Worm (Caenorhabditis elegans) whole organism, mixed stage, embryonic: ENCODE measurements around the gene nxf-1.
A peak's percentile ranks its signal among the peaks of the same experiment; 100 is the strongest.

Experiments
- M03D4.4 ChIP-seq: sonication (generic microtip); optimal IDR thresholded peaks from 2 replicates; lab custom pipeline; 2017; ENCODE audit warnings: mild to moderate bottlenecking, missing genetic modification characterization, missing compliant biosample characterization
- blmp-1 ChIP-seq: fragments of 150-350 bp; optimal IDR thresholded peaks from 2 replicates; lab custom pipeline; 2014; ENCODE audit warnings: missing biosample characterization, missing genetic modification characterization
- ceh-39 ChIP-seq: fragments of 150-350 bp; optimal IDR thresholded peaks from 2 replicates; lab custom pipeline; 2014; ENCODE audit warnings: missing biosample characterization, missing genetic modification characterization
- ceh-43 ChIP-seq: fragments of 200-800 bp; sonication (Bioruptor generic); optimal IDR thresholded peaks from 2 replicates; lab custom pipeline; 2018; ENCODE audit warnings: mild to moderate bottlenecking, missing genetic modification characterization, moderate library complexity, missing compliant biosample characterization
- ceh-83 ChIP-seq: fragments of 200-800 bp; sonication (Bioruptor generic); optimal IDR thresholded peaks from 2 replicates; lab custom pipeline; 2018; ENCODE audit warnings: mild to moderate bottlenecking, missing genetic modification characterization, missing compliant biosample characterization
- ces-1 ChIP-seq: fragments of 150-350 bp; optimal IDR thresholded peaks from 2 replicates; lab custom pipeline; 2014; ENCODE audit warnings: missing biosample characterization, missing genetic modification reagents, missing genetic modification characterization
- cnd-1 ChIP-seq: fragments of 200-800 bp; sonication (Bioruptor generic); optimal IDR thresholded peaks from 2 replicates; lab custom pipeline; 2018; ENCODE audit warnings: mild to moderate bottlenecking, missing genetic modification characterization, missing compliant biosample characterization
- drap-1 ChIP-seq: fragments of 200-800 bp; sonication (Bioruptor generic); optimal IDR thresholded peaks from 3 replicates; lab custom pipeline; 2018; ENCODE audit warnings: mild to moderate bottlenecking, missing genetic modification characterization, missing compliant biosample characterization
- flh-1 ChIP-seq: fragments of 200-800 bp; sonication (Bioruptor generic); optimal IDR thresholded peaks from 2 replicates; lab custom pipeline; 2018; ENCODE audit warnings: mild to moderate bottlenecking, missing genetic modification characterization, moderate library complexity, missing compliant biosample characterization
- ham-2 ChIP-seq: fragments of 200-800 bp; sonication (Bioruptor generic); optimal IDR thresholded peaks from 2 replicates; lab custom pipeline; 2018; ENCODE audit warnings: mild to moderate bottlenecking, missing genetic modification characterization, missing compliant biosample characterization
- lin-32 ChIP-seq: fragments of 200-800 bp; sonication (Bioruptor generic); optimal IDR thresholded peaks from 2 replicates; lab custom pipeline; 2018; ENCODE audit warnings: mild to moderate bottlenecking, missing genetic modification characterization, missing compliant biosample characterization
- lsy-2 ChIP-seq: fragments of 150-350 bp; optimal IDR thresholded peaks from 2 replicates; lab custom pipeline; 2014; ENCODE audit warnings: missing biosample characterization, missing genetic modification characterization
- mab-5 ChIP-seq: fragments of 150-350 bp; optimal IDR thresholded peaks from 2 replicates; lab custom pipeline; 2014; ENCODE audit warnings: missing biosample characterization, missing genetic modification characterization
- mls-2 ChIP-seq: sonication (generic microtip); optimal IDR thresholded peaks from 2 replicates; lab custom pipeline; 2016; ENCODE audit warnings: mild to moderate bottlenecking, missing genetic modification characterization, moderate library complexity, missing compliant biosample characterization
- nhr-12 ChIP-seq: fragments of 150-350 bp; optimal IDR thresholded peaks from 2 replicates; lab custom pipeline; 2014; ENCODE audit warnings: missing biosample characterization, missing genetic modification characterization
- nhr-2 ChIP-seq: fragments of 150-350 bp; optimal IDR thresholded peaks from 2 replicates; lab custom pipeline; 2014; ENCODE audit warnings: missing biosample characterization, missing genetic modification characterization
- nhr-237 ChIP-seq: fragments of 150-350 bp; optimal IDR thresholded peaks from 2 replicates; lab custom pipeline; 2014; ENCODE audit warnings: missing biosample characterization, missing genetic modification characterization
- nhr-76 ChIP-seq: sonication (generic microtip); optimal IDR thresholded peaks from 2 replicates; lab custom pipeline; 2017; ENCODE audit warnings: missing biosample characterization, missing genetic modification characterization
- pha-4 ChIP-seq: fragments of 150-350 bp; optimal IDR thresholded peaks from 2 replicates; lab custom pipeline; 2018; ENCODE audit warnings: missing biosample characterization, missing genetic modification reagents, missing genetic modification characterization
- sem-2 ChIP-seq: fragments of 200-800 bp; sonication (Bioruptor generic); optimal IDR thresholded peaks from 2 replicates; lab custom pipeline; 2018; ENCODE audit warnings: mild to moderate bottlenecking, missing genetic modification characterization, missing compliant biosample characterization
- snpc-4 ChIP-seq: fragments of 150-350 bp; optimal IDR thresholded peaks from 2 replicates; lab custom pipeline; 2014; ENCODE audit warnings: missing biosample characterization, missing genetic modification characterization
- sptf-1 ChIP-seq: sonication (generic microtip); optimal IDR thresholded peaks from 2 replicates; lab custom pipeline; 2017; ENCODE audit warnings: mild to moderate bottlenecking, missing genetic modification characterization, moderate library complexity, missing compliant biosample characterization
- tbx-8 ChIP-seq: fragments of 200-800 bp; sonication (Bioruptor generic); optimal IDR thresholded peaks from 2 replicates; lab custom pipeline; 2018; ENCODE audit warnings: mild to moderate bottlenecking, missing genetic modification characterization, moderate library complexity, missing compliant biosample characterization
- unc-120 ChIP-seq: sonication (generic microtip); optimal IDR thresholded peaks from 2 replicates; lab custom pipeline; 2017; ENCODE audit warnings: missing genetic modification characterization, missing compliant biosample characterization; ENCODE audit not compliant: poor library complexity, severe bottlenecking
- unc-62 ChIP-seq: fragments of 150-350 bp; optimal IDR thresholded peaks from 2 replicates; lab custom pipeline; 2014; ENCODE audit warnings: missing biosample characterization, missing genetic modification reagents, missing genetic modification characterization
- ztf-11 ChIP-seq: fragments of 150-350 bp; optimal IDR thresholded peaks from 2 replicates; lab custom pipeline; 2014; ENCODE audit warnings: missing biosample characterization, missing genetic modification characterization

Gene nxf-1

DNA sequence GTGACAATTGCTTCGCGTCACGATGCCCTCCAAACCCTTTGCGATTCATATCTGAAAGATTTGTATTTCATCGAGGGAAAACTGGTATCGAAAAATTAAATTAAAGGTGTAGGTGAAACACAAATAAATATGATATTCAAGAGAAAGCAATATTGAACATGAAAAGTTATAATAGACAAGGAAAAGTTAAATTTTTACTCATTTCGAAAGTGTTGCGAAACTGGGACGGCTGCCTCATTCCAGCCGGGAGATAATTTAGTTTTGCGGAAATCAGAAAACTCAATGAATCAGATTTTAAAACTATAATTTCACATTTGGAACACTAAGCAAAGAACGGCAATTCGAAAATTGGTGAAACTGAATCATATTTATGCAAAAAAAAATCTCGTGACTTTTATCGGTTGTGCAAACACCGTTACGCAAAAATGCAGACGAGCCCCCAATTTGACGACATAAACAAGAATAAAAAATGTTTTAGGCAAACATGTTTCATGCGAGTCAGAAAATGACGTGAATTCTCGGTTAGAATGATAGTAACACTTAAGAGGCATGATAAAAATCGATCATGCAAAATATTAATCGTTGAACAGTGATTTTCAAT is at the start of gene nxf-1, which contains the start of gene C15H11.11:
nxf-1 (minus strand) TSS at position 51 of the 601 bp plus-strand sequence.
C15H11.11 (plus strand) TSS at position 536 of the 601 bp plus-strand sequence.
- TF ChIP-seq pha-4 (tag; lab: Kevin White, UChicago): peak; percentile 13
- TF ChIP-seq lin-32: no peak
- TF ChIP-seq ham-2: no peak
- TF ChIP-seq blmp-1: no peak
- TF ChIP-seq ceh-39 (tag; lab: Kevin White, UChicago): peak; percentile 94
- TF ChIP-seq snpc-4 (tag; lab: Kevin White, UChicago): no peak
- no peak for TF ChIP-seq ztf-11 (tag; lab: Kevin White, UChicago)
- TF ChIP-seq tbx-8 (GFP tag; lab: Kevin White, UChicago): no peak
- TF ChIP-seq sem-2 (GFP tag; lab: Kevin White, UChicago): no peak
- no peak for TF ChIP-seq mls-2 (tag; lab: Kevin White, UChicago)
- TF ChIP-seq nhr-237 (tag; lab: Kevin White, UChicago): no peak
- no peak for TF ChIP-seq nhr-12 (tag; lab: Kevin White, UChicago)
- no peak for TF ChIP-seq lsy-2 (tag; lab: Kevin White, UChicago)
- TF ChIP-seq nhr-76 (tag; lab: Kevin White, UChicago): no peak
- TF ChIP-seq M03D4.4: no peak
- peak; percentile 56 for TF ChIP-seq ces-1 (GFP tag; lab: Kevin White, UChicago)
- no peak for TF ChIP-seq flh-1 (GFP tag; lab: Kevin White, UChicago)
- no peak for TF ChIP-seq unc-120 (tag; lab: Kevin White, UChicago)
- TF ChIP-seq drap-1 (GFP tag; lab: Kevin White, UChicago): no peak

DNA sequence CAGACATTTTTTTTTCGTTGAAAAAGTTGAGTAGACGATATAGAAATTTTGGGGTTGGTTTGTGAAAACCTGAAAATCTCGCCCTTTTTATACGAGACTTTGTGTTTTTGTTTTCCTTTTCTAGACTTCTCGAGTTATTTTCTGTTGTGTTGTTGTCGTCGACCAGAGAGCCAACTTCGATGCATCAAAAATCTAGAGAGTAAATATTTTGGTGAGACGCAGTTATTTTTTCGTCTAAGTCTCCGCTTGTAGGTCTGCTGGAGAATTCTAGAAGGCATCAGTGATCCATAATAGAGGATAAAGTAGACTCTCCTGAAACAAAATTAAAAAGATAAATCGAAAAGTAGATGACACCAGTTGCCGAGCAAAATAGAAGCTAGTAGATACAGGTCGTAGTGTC is 49.6 kb upstream of the nxf-1 start, which contains the start of gene F08H9.4:
F08H9.4 (minus strand) TSS at position 61 of the 400 bp plus-strand sequence.
- TF ChIP-seq unc-62 (no peak), M03D4.4 (no peak), lsy-2 (tag; lab: Kevin White, UChicago) (no peak), sem-2 (GFP tag; lab: Kevin White, UChicago) (no peak), ceh-39 (tag; lab: Kevin White, UChicago) (no peak), ztf-11 (tag; lab: Kevin White, UChicago) (no peak), unc-120 (tag; lab: Kevin White, UChicago) (no peak), blmp-1 (no peak), nhr-12 (tag; lab: Kevin White, UChicago) (no peak), ham-2 (no peak), ces-1 (GFP tag; lab: Kevin White, UChicago) (no peak), snpc-4 (tag; lab: Kevin White, UChicago) (no peak)
- TF ChIP-seq, all 35 proteins: peak for 0

DNA sequence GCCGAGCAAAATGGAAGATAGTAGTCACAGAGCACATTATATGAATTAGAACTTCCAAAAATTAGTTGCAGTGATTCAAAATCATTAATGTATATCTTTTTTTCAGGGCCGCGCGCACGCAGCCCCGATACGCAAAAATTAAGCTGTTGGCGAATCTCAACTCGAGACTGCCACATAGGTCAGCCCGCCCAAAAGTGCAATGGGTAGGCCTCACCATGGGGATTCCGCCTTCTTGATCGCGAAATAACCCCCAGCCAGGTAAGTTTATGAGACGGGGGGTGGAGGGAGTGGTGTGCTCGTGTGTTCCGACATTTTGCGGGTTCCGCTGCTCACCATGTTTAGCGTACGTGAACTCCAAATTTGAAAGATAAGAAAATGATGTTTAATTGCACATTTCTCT is 48.3 kb upstream of the nxf-1 start, which contains the start of gene F08H9.3:
F08H9.3 (minus strand) TSS at position 252 of the 400 bp plus-strand sequence.
- TF ChIP-seq cnd-1 (peak; percentile 7), drap-1 (GFP tag; lab: Kevin White, UChicago) (peak; percentile 14)

ce11 chrV:14462653-14463052 is 47.8 kb upstream of the nxf-1 start:
- TF ChIP-seq ceh-43: no peak
- no peak for TF ChIP-seq pha-4 (tag; lab: Kevin White, UChicago)
- TF ChIP-seq snpc-4 (tag; lab: Kevin White, UChicago): no peak
- no peak for TF ChIP-seq blmp-1
- no peak for TF ChIP-seq mls-2 (tag; lab: Kevin White, UChicago)
- TF ChIP-seq mab-5: no peak
- no peak for TF ChIP-seq cnd-1
- TF ChIP-seq unc-120 (tag; lab: Kevin White, UChicago): no peak
- no peak for TF ChIP-seq ceh-83 (GFP tag; lab: Kevin White, UChicago)

ce11 chrV:14460615-14461102 is 45.8 kb upstream of the nxf-1 start, which contains the start of gene F08H9.2:
F08H9.2 (plus strand) TSS chrV:14460665.
- TF ChIP-seq blmp-1 (no peak), ceh-43 (no peak), ces-1 (GFP tag; lab: Kevin White, UChicago) (no peak), tbx-8 (GFP tag; lab: Kevin White, UChicago) (no peak), nhr-2 (tag; lab: Kevin White, UChicago) (no peak), ceh-83 (GFP tag; lab: Kevin White, UChicago) (no peak), sptf-1 (no peak), M03D4.4 (no peak), drap-1 (GFP tag; lab: Kevin White, UChicago) (no peak), mab-5 (no peak)

DNA sequence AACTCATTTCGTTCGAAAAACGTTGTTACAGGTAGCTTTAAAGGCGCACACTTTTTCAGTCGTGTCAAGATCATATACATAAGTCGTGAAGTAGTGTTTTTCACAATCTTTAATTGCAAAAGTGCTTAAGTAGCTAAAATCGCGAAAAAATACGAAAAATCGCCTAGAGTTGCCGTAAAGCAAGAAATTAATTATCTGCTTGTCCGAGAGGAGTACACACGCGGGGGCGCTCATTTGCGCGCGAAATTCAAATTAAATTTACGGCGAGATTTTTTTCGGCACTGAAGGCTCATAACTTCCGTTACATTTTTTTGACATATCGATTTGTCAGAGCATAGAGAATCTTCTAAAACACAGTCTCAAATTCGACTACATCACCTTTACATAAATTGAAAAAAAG is 45.3 kb upstream of the nxf-1 start:
- no peak for TF ChIP-seq ceh-43
